Fruit fly (Drosophila melanogaster) whole organism, wandering third instar larva: ENCODE measurements around the gene Tcs6.
A peak's percentile ranks its signal among the peaks of the same experiment; 100 is the strongest.

Experiments used
- CG32264 ChIP-seq: fragments of 200-800 bp; sonication (Bioruptor generic); optimal IDR thresholded peaks from 2 replicates; lab custom pipeline; 2016; ENCODE audit warnings: missing biosample characterization, missing genetic modification characterization
- CG9705 ChIP-seq: fragments of 200-800 bp; sonication (Bioruptor generic); optimal IDR thresholded peaks from 2 replicates; lab custom pipeline; 2018; ENCODE audit warnings: missing biosample characterization, mild to moderate bottlenecking, missing genetic modification characterization
- Dfd ChIP-seq: fragments of >200 bp; optimal IDR thresholded peaks from 2 replicates; lab custom pipeline; 2017; ENCODE audit warnings: missing biosample characterization, missing genetic modification characterization
- Hr78 ChIP-seq: fragments of >200 bp; optimal IDR thresholded peaks from 2 replicates; lab custom pipeline; 2017; ENCODE audit warnings: missing biosample characterization, missing genetic modification characterization
- dl ChIP-seq, 2 experiments: fragments of 175-275, 200-275 bp in 1 of 2; fragments of 200-275 bp in 1 of 2; sonication (Bioruptor generic); optimal IDR thresholded peaks; lab custom pipeline; 2018; ENCODE audit warnings: mild to moderate bottlenecking in 2 of 2, missing biosample characterization in 2 of 2, missing genetic modification characterization in 2 of 2, moderate library complexity in 2 of 2; ENCODE audit not compliant: partially characterized antibody in 2 of 2, insufficient read depth in 1 of 2
- dsf ChIP-seq: sonication (Bioruptor generic); optimal IDR thresholded peaks from 2 replicates; lab custom pipeline; 2016; ENCODE audit warnings: missing biosample characterization, missing genetic modification characterization, borderline replicate concordance
- ey ChIP-seq: fragments of 200-800 bp; sonication (Bioruptor generic); optimal IDR thresholded peaks from 2 replicates; lab custom pipeline; 2016; ENCODE audit warnings: missing biosample characterization, missing genetic modification characterization
- fru ChIP-seq: fragments of 200-800 bp; sonication (Bioruptor generic); optimal IDR thresholded peaks from 3 replicates; lab custom pipeline; 2016; ENCODE audit warnings: missing biosample characterization, mild to moderate bottlenecking, missing genetic modification characterization
- h ChIP-seq: fragments of 200-800 bp; sonication (Bioruptor generic); optimal IDR thresholded peaks from 3 replicates; lab custom pipeline; 2016; ENCODE audit warnings: missing biosample characterization, mild to moderate bottlenecking, missing genetic modification characterization
- jim ChIP-seq: fragments of 175-275, 200-325 bp; sonication (Bioruptor generic); optimal IDR thresholded peaks from 2 replicates; lab custom pipeline; 2016; ENCODE audit warnings: missing biosample characterization, mild to moderate bottlenecking, missing genetic modification characterization
- psq ChIP-seq: fragments of 200-800 bp; sonication (Bioruptor generic); optimal IDR thresholded peaks from 3 replicates; lab custom pipeline; 2017; ENCODE audit warnings: missing biosample characterization, mild to moderate bottlenecking, missing genetic modification characterization, moderate library complexity
- tai ChIP-seq: sonication (Bioruptor generic); optimal IDR thresholded peaks from 2 replicates; lab custom pipeline; 2016; ENCODE audit warnings: missing biosample characterization, missing genetic modification characterization
- usp ChIP-seq: fragments of >200 bp; optimal IDR thresholded peaks from 2 replicates; lab custom pipeline; 2017; ENCODE audit warnings: missing biosample characterization, missing genetic modification characterization

dm6 chr3R:26017771-26018731, 40.0 kb downstream of the Tcs6 start:
- no peak for TF ChIP-seq dl (GFP tag; optimal IDR thresholded peaks at IDR 0.05; lab: Kevin White, UChicago; ENCODE audit: insufficient read depth in 1 of 2, partially characterized antibody in 2 of 2)
- peak; percentile 90 for TF ChIP-seq fru (GFP tag; lab: Kevin White, UChicago)
- peak; percentile 90 for TF ChIP-seq CG9705
- peak; percentile 49 for TF ChIP-seq jim (GFP tag; lab: Kevin White, UChicago)
- no peak for TF ChIP-seq usp (GFP tag; lab: Kevin White, UChicago)
- TF ChIP-seq h: peak; percentile 84
- peak; percentile 95 for TF ChIP-seq psq
- TF ChIP-seq Hr78 (GFP tag; lab: Kevin White, UChicago): no peak
- TF ChIP-seq ey: peak; percentile 63
- peak; percentile 52 for TF ChIP-seq dsf (GFP tag; lab: Kevin White, UChicago)
- no peak for TF ChIP-seq CG32264
- TF ChIP-seq tai (GFP tag; lab: Kevin White, UChicago): peak; percentile 76
- peak; percentile 83 for TF ChIP-seq Dfd
